Fruit fly (Drosophila melanogaster) whole organism, embryonic: ENCODE results near the gene mRpL4.
A peak's percentile ranks its signal among the peaks of the same experiment; 100 is the strongest.

ENCODE experiments used
- ATbp ChIP-seq: fragments of 200-800 bp; sonication (Bioruptor generic); optimal IDR thresholded peaks from 2 replicates; lab custom pipeline; 2017; ENCODE audit warnings: missing biosample characterization, mild to moderate bottlenecking, missing genetic modification characterization, missing genetic modification reagents
- Atf6 ChIP-seq: fragments of 200-800 bp; sonication (Bioruptor generic); IDR thresholded peaks from 2 replicates; pipeline ENCODE4 v1.3.6; 2022; ENCODE audit warnings: missing biosample characterization, missing genetic modification characterization
- CG10321 ChIP-seq: fragments of 200-800 bp; sonication (Bioruptor generic); IDR thresholded peaks from 2 replicates; pipeline ENCODE4 v1.3.6; 2022; ENCODE audit warnings: missing biosample characterization, missing genetic modification characterization
- CG11093 ChIP-seq: fragments of 200-800 bp; sonication (Bioruptor generic); IDR thresholded peaks from 3 replicates; pipeline ENCODE4 v1.3.6; 2022; ENCODE audit warnings: missing biosample characterization, missing genetic modification characterization
- CG11504 ChIP-seq: fragments of 200-800 bp; sonication (Bioruptor generic); optimal IDR thresholded peaks from 3 replicates; lab custom pipeline; 2019; ENCODE audit warnings: missing biosample characterization, mild to moderate bottlenecking, missing genetic modification characterization, moderate library complexity
- CG12299 ChIP-seq: fragments of 200-800 bp; sonication (Bioruptor generic); optimal IDR thresholded peaks from 2 replicates; lab custom pipeline; 2018; ENCODE audit warnings: missing biosample characterization, mild to moderate bottlenecking, missing genetic modification characterization
- CG12659 ChIP-seq: fragments of 200-800 bp; sonication (Bioruptor generic); optimal IDR thresholded peaks from 3 replicates; lab custom pipeline; 2017; ENCODE audit warnings: mild to moderate bottlenecking, missing biosample characterization, missing genetic modification reagents, missing genetic modification characterization
- CG14441 ChIP-seq: fragments of 200-800 bp; sonication (Bioruptor generic); IDR thresholded peaks from 2 replicates; pipeline ENCODE4 v1.3.6; 2022; ENCODE audit warnings: missing biosample characterization, missing genetic modification characterization
- CG15011 ChIP-seq: fragments of 200-800 bp; sonication (Bioruptor generic); optimal IDR thresholded peaks from 3 replicates; lab custom pipeline; 2018; ENCODE audit warnings: missing biosample characterization, mild to moderate bottlenecking, missing genetic modification characterization
- CG15514 ChIP-seq: fragments of 200-800 bp; sonication (Bioruptor generic); optimal IDR thresholded peaks from 3 replicates; lab custom pipeline; 2017; ENCODE audit warnings: missing biosample characterization, missing genetic modification characterization, mild to moderate bottlenecking, moderate library complexity, missing genetic modification reagents
- CG18764 ChIP-seq: fragments of 200-800 bp; sonication (Bioruptor generic); optimal IDR thresholded peaks from 3 replicates; lab custom pipeline; 2016; ENCODE audit warnings: missing biosample characterization, missing genetic modification characterization
- CG33213 ChIP-seq: fragments of 200-800 bp; sonication (Bioruptor generic); optimal IDR thresholded peaks from 3 replicates; lab custom pipeline; 2016; ENCODE audit warnings: missing biosample characterization, missing genetic modification characterization
- CG33557 ChIP-seq: fragments of 200-800 bp; sonication (Bioruptor generic); optimal IDR thresholded peaks from 2 replicates; lab custom pipeline; 2019; ENCODE audit warnings: missing biosample characterization, mild to moderate bottlenecking, missing genetic modification characterization, moderate library complexity
- CG3838 ChIP-seq: fragments of 200-800 bp; sonication (Bioruptor generic); optimal IDR thresholded peaks from 3 replicates; lab custom pipeline; 2016; ENCODE audit warnings: missing biosample characterization, missing genetic modification characterization
- CG4328 ChIP-seq: fragments of 200-800 bp; sonication (Bioruptor generic); optimal IDR thresholded peaks from 3 replicates; lab custom pipeline; 2017; ENCODE audit warnings: missing biosample characterization, missing genetic modification reagents, missing genetic modification characterization
- CG8765 ChIP-seq: fragments of 200-800 bp; sonication (Bioruptor generic); IDR thresholded peaks from 2 replicates; pipeline ENCODE4 v1.3.6; 2022; ENCODE audit warnings: missing biosample characterization, missing genetic modification characterization
- CG9932 ChIP-seq: fragments of 200-800 bp; sonication (Bioruptor generic); IDR thresholded peaks from 2 replicates; pipeline ENCODE4 v1.3.6; 2022; ENCODE audit warnings: missing biosample characterization, missing genetic modification characterization
- CTCF ChIP-seq: fragments of 200-800 bp; sonication (Bioruptor generic); optimal IDR thresholded peaks from 2 replicates; lab custom pipeline; 2017; ENCODE audit warnings: missing biosample characterization, mild to moderate bottlenecking, missing genetic modification characterization, moderate library complexity
- Camta ChIP-seq: fragments of 200-800 bp; sonication (Bioruptor generic); optimal IDR thresholded peaks from 2 replicates; lab custom pipeline; 2016; ENCODE audit warnings: missing biosample characterization, missing genetic modification characterization
- Doc2 ChIP-seq: fragments of 200-800 bp; sonication (Bioruptor generic); IDR thresholded peaks from 2 replicates; pipeline ENCODE4 v1.3.6; 2022; ENCODE audit warnings: missing biosample characterization, missing genetic modification characterization
- Mad ChIP-seq: fragments of 200-800 bp; sonication (Bioruptor generic); optimal IDR thresholded peaks from 2 replicates; lab custom pipeline; 2016; ENCODE audit warnings: missing biosample characterization, missing genetic modification characterization
- Meics ChIP-seq: fragments of 200-800 bp; sonication (Bioruptor generic); optimal IDR thresholded peaks from 2 replicates; lab custom pipeline; 2017; ENCODE audit warnings: missing biosample characterization, mild to moderate bottlenecking, missing genetic modification characterization
- Rx ChIP-seq: fragments of 200-800 bp; sonication (Bioruptor generic); IDR thresholded peaks from 2 replicates; pipeline ENCODE4 v1.3.6; 2022; ENCODE audit warnings: missing biosample characterization, missing genetic modification characterization
- Sin3A ChIP-seq: fragments of >200 bp; optimal IDR thresholded peaks from 2 replicates; lab custom pipeline; 2018
- Sry-β ChIP-seq: fragments of 200-800 bp; sonication (Bioruptor generic); optimal IDR thresholded peaks from 2 replicates; lab custom pipeline; 2018; ENCODE audit warnings: missing biosample characterization, mild to moderate bottlenecking, missing genetic modification characterization, moderate library complexity
- Trl ChIP-seq, 3 experiments: fragments of >200 bp in 2 of 3; fragments of 200-800 bp in 1 of 3; sonication (Bioruptor generic) in 1 of 3; optimal IDR thresholded peaks; 2 replicates in 1 of 3; 3 replicates in 2 of 3; lab custom pipeline; 2016 to 2017; ENCODE audit warnings: missing biosample characterization in 1 of 3, missing genetic modification characterization in 1 of 3
- Usf ChIP-seq: fragments of 200-800 bp; sonication (Bioruptor generic); optimal IDR thresholded peaks from 2 replicates; lab custom pipeline; 2017; ENCODE audit warnings: missing genotype, missing biosample characterization, missing genetic modification characterization
- ab ChIP-seq: fragments of 200-800 bp; sonication (Bioruptor generic); optimal IDR thresholded peaks from 2 replicates; lab custom pipeline; 2016; ENCODE audit warnings: missing biosample characterization, missing genetic modification characterization
- bsh ChIP-seq, 2 experiments: fragments of 200-800 bp; sonication (Bioruptor generic); optimal IDR thresholded peaks; 2 replicates each; lab custom pipeline; 2017 to 2018; ENCODE audit warnings: mild to moderate bottlenecking in 2 of 2, missing biosample characterization in 2 of 2, missing genetic modification characterization in 2 of 2, moderate library complexity in 1 of 2
- cad ChIP-seq: fragments of >200 bp; optimal IDR thresholded peaks from 2 replicates; lab custom pipeline; 2017; ENCODE audit warnings: missing biosample characterization, missing genetic modification characterization
- cato ChIP-seq: fragments of 200-800 bp; sonication (Bioruptor generic); optimal IDR thresholded peaks from 2 replicates; lab custom pipeline; 2016; ENCODE audit warnings: missing biosample characterization, missing genetic modification characterization, borderline replicate concordance
- dm ChIP-seq: fragments of 200-800 bp; sonication (Bioruptor generic); optimal IDR thresholded peaks from 3 replicates; lab custom pipeline; 2016; ENCODE audit warnings: missing biosample characterization, missing genetic modification characterization
- esg ChIP-seq: fragments of 200-800 bp; sonication (Bioruptor generic); conservative IDR thresholded peaks from 2 replicates; pipeline ENCODE4 v1.3.6; 2022; ENCODE audit warnings: missing biosample characterization, missing genetic modification characterization
- exex ChIP-seq: fragments of 200-800 bp; sonication (Bioruptor generic); optimal IDR thresholded peaks from 4 replicates; lab custom pipeline; 2018; ENCODE audit warnings: missing biosample characterization, mild to moderate bottlenecking, missing genetic modification characterization, moderate library complexity
- ftz-f1 ChIP-seq: fragments of 200-800 bp; sonication (Bioruptor generic); optimal IDR thresholded peaks from 2 replicates; lab custom pipeline; 2016; ENCODE audit warnings: missing biosample characterization, missing genetic modification characterization
- gsb-n ChIP-seq: fragments of 200-800 bp; sonication (Bioruptor generic); optimal IDR thresholded peaks from 3 replicates; lab custom pipeline; 2018; ENCODE audit warnings: missing biosample characterization, mild to moderate bottlenecking, missing genetic modification characterization
- h ChIP-seq: fragments of >200 bp; optimal IDR thresholded peaks from 2 replicates; lab custom pipeline; 2017
- hb ChIP-seq: fragments of 200-800 bp; sonication (Bioruptor generic); IDR thresholded peaks from 3 replicates; pipeline ENCODE4 v1.3.6; 2022; ENCODE audit warnings: missing biosample characterization, missing genetic modification characterization; ENCODE audit not compliant: partially characterized antibody
- lab ChIP-seq: fragments of 200-800 bp; sonication (Bioruptor generic); optimal IDR thresholded peaks from 3 replicates; lab custom pipeline; 2017; ENCODE audit warnings: missing biosample characterization, missing genetic modification characterization, mild to moderate bottlenecking, moderate library complexity, missing genetic modification reagents
- lmd ChIP-seq: fragments of 200-800 bp; sonication (Bioruptor generic); IDR thresholded peaks from 2 replicates; pipeline ENCODE4 v1.3.6; 2022; ENCODE audit warnings: missing biosample characterization, missing genetic modification characterization
- oc ChIP-seq: fragments of 200-800 bp; sonication (Bioruptor generic); optimal IDR thresholded peaks from 2 replicates; lab custom pipeline; 2018; ENCODE audit warnings: missing biosample characterization, mild to moderate bottlenecking, missing genetic modification characterization, moderate library complexity
- run ChIP-seq: fragments of 200-800 bp; sonication (Bioruptor generic); optimal IDR thresholded peaks from 3 replicates; lab custom pipeline; 2018; ENCODE audit warnings: missing biosample characterization, mild to moderate bottlenecking, missing genetic modification characterization
- schlank ChIP-seq: fragments of 200-800 bp; sonication (Bioruptor generic); optimal IDR thresholded peaks from 2 replicates; lab custom pipeline; 2018; ENCODE audit warnings: missing biosample characterization, mild to moderate bottlenecking, missing genetic modification characterization
- sisA ChIP-seq: fragments of 200-800 bp; sonication (Bioruptor generic); IDR thresholded peaks from 2 replicates; pipeline ENCODE4 v1.3.6; 2022; ENCODE audit warnings: missing biosample characterization, missing genetic modification characterization
- sna ChIP-seq: fragments of 200-800 bp; sonication (Bioruptor generic); IDR thresholded peaks from 2 replicates; pipeline ENCODE4 v1.3.6; 2022; ENCODE audit warnings: missing biosample characterization, missing genetic modification characterization; ENCODE audit not compliant: partially characterized antibody
- ssp ChIP-seq: fragments of 200-800 bp; sonication (Bioruptor generic); IDR thresholded peaks from 2 replicates; pipeline ENCODE4 v1.3.6; 2022; ENCODE audit warnings: missing biosample characterization, missing genetic modification characterization
- tgo ChIP-seq: fragments of 200-800 bp; sonication (Bioruptor generic); IDR thresholded peaks from 3 replicates; pipeline ENCODE4 v1.3.6; 2022; ENCODE audit warnings: missing biosample characterization, missing genetic modification characterization
- tll ChIP-seq, 2 experiments: fragments of 200-800 bp in 1 of 2; fragments of >200 bp in 1 of 2; sonication (Bioruptor generic) in 1 of 2; optimal IDR thresholded peaks; 2 replicates each; lab custom pipeline; 2017 to 2019; ENCODE audit warnings: missing biosample characterization in 2 of 2, missing genetic modification characterization in 2 of 2, mild to moderate bottlenecking in 1 of 2, moderate library complexity in 1 of 2
- vfl ChIP-seq: fragments of 200-800 bp; sonication (Bioruptor generic); optimal IDR thresholded peaks from 2 replicates; lab custom pipeline; 2016; ENCODE audit warnings: missing biosample characterization, missing genetic modification characterization
- zf30C ChIP-seq: fragments of 200-800 bp; sonication (Bioruptor generic); optimal IDR thresholded peaks from 3 replicates; lab custom pipeline; 2018; ENCODE audit warnings: missing biosample characterization, mild to moderate bottlenecking, missing genetic modification characterization
- zfh2 ChIP-seq: fragments of 200-800 bp; sonication (Bioruptor generic); optimal IDR thresholded peaks from 2 replicates; lab custom pipeline; 2016; ENCODE audit warnings: missing biosample characterization, missing genetic modification characterization

Gene mRpL4

dm6 chr2L:16285692-16286359 lies 43.1 kb downstream of the mRpL4 start (continued):
- no peak for TF ChIP-seq Atf6
- TF ChIP-seq CG9932 (GFP tag; lab: Robert Waterston, UW): no peak
- TF ChIP-seq Meics (GFP tag; lab: Kevin White, UChicago): peak; percentile 84
- no peak for TF ChIP-seq CG10321
- peak; percentile 77 for TF ChIP-seq CG15011 (GFP tag; lab: Kevin White, UChicago)
- TF ChIP-seq CG12659: peak; percentile 70
- TF ChIP-seq CG4328 (GFP tag; lab: Kevin White, UChicago): no peak
- TF ChIP-seq vfl (GFP tag; lab: Kevin White, UChicago): peak; percentile 79
- peak; percentile 85 for TF ChIP-seq Mad (GFP tag; lab: Kevin White, UChicago)
- no peak for TF ChIP-seq Sin3A (lab: Kevin White, UChicago)
- no peak for TF ChIP-seq Sry-β (GFP tag; lab: Kevin White, UChicago)
- peak; percentile 80 for TF ChIP-seq CG11093 (GFP tag; lab: Robert Waterston, UW)
- TF ChIP-seq Usf (GFP tag; lab: Kevin White, UChicago): peak; percentile 74
- TF ChIP-seq cad: no peak
- peak; percentile 88 for TF ChIP-seq CG11504
- peak; percentile 85 for TF ChIP-seq zfh2
- TF ChIP-seq tgo (GFP tag; lab: Robert Waterston, UW): no peak
- peak; percentile 80 for TF ChIP-seq gsb-n (tag; lab: Kevin White, UChicago)
- peak; percentile 59 for TF ChIP-seq run (tag; lab: Kevin White, UChicago)
- TF ChIP-seq h: no peak
- TF ChIP-seq CG12299 (tag; lab: Kevin White, UChicago): peak; percentile 70
- TF ChIP-seq CG33557 (GFP tag; lab: Kevin White, UChicago): peak; percentile 50
- TF ChIP-seq lab (GFP tag; lab: Kevin White, UChicago): peak; percentile 91
- TF ChIP-seq ssp: no peak
- TF ChIP-seq hb: no peak
- peak; percentile 68 to 87 for TF ChIP-seq Trl (optimal IDR thresholded peaks at IDR 0.05; lab: Kevin White, UChicago)
- TF ChIP-seq Trl (GFP tag; optimal IDR thresholded peaks at IDR 0.05; lab: Kevin White, UChicago): peak; percentile 65
- peak; percentile 84 for TF ChIP-seq zf30C
- no peak for TF ChIP-seq CG8765 (GFP tag; lab: Robert Waterston, UW)
- TF ChIP-seq lmd (GFP tag; lab: Robert Waterston, UW): no peak
- peak; percentile 75 for TF ChIP-seq CG3838 (GFP tag; lab: Kevin White, UChicago)
- peak; percentile 31 for TF ChIP-seq CTCF (GFP tag; lab: Kevin White, UChicago)
- TF ChIP-seq CG15514: peak; percentile 70
- peak; percentile 92 for TF ChIP-seq oc (tag; lab: Kevin White, UChicago)
- peak; percentile 83 for TF ChIP-seq ATbp
- TF ChIP-seq dm: peak; percentile 67
- TF ChIP-seq Rx: no peak
- TF ChIP-seq Doc2 (GFP tag; lab: Robert Waterston, UW): no peak
- TF ChIP-seq sisA (GFP tag; lab: Robert Waterston, UW): no peak
- peak; percentile 83 for TF ChIP-seq CG18764
- peak; percentile 39 for TF ChIP-seq exex (tag; lab: Kevin White, UChicago)
- TF ChIP-seq CG33213: peak; percentile 82
- peak; percentile 15 for TF ChIP-seq ab (GFP tag; lab: Kevin White, UChicago)
- peak; percentile 2 to 92 for TF ChIP-seq bsh (GFP tag; optimal IDR thresholded peaks at IDR 0.05; lab: Kevin White, UChicago)
- TF ChIP-seq tll (GFP tag; optimal IDR thresholded peaks at IDR 0.05; lab: Kevin White, UChicago): no peak
- TF ChIP-seq cato: peak; percentile 71
- TF ChIP-seq schlank: peak; percentile 80
- no peak for TF ChIP-seq sna
- no peak for TF ChIP-seq CG14441 (GFP tag; lab: Robert Waterston, UW)
- TF ChIP-seq esg (GFP tag; lab: Robert Waterston, UW): no peak
- TF ChIP-seq Camta (GFP tag; lab: Kevin White, UChicago): peak; percentile 81
- TF ChIP-seq ftz-f1 (GFP tag; lab: Kevin White, UChicago): no peak
